Worm (Caenorhabditis elegans): ENCODE measurements around the gene R13D11.10.
"Not testable (repeated sequence)": the region's sequence is repeated elsewhere in the genome, so short reads cannot be mapped to it uniquely, and the experiment has no call there.

ce11 chrV:838984-839471 lies 26.0 kb upstream of the R13D11.10 start, which contains the start of the genes K09C6.7 and K09C6.10:
- not testable (repeated sequence) for TF ChIP-seq ceh-34, ceh-2, elt-2, ttx-3, sox-4, pha-2, syd-9, madf-2, eyg-1 (tag; optimal IDR thresholded peaks at IDR 0.05)

Measured in whole organism, late embryonic.